Fruit fly (Drosophila melanogaster): ENCODE results near the gene Dop1R2.

Gene Dop1R2

dm6 chr3R:29696359-29696758 lies 36.6 kb upstream of the Dop1R2 start:
- TF ChIP-seq Hr38 (GFP tag; optimal IDR thresholded peaks at IDR 0.05) (no peak), Hr39 (GFP tag; optimal IDR thresholded peaks at IDR 0.05) (peak; percentile 8)

dm6 chr3R:29695744-29696143 lies 36.0 kb upstream of the Dop1R2 start:
- TF ChIP-seq fd85E (GFP tag; optimal IDR thresholded peaks at IDR 0.05) (no peak), CG10669 (GFP tag; optimal IDR thresholded peaks at IDR 0.05) (no peak), net (GFP tag; optimal IDR thresholded peaks at IDR 0.05) (no peak), achi (GFP tag; optimal IDR thresholded peaks at IDR 0.05) (no peak), Ets21C (GFP tag; optimal IDR thresholded peaks at IDR 0.05) (no peak), Met (GFP tag; optimal IDR thresholded peaks at IDR 0.05) (no peak), Smox (GFP tag; optimal IDR thresholded peaks at IDR 0.05) (no peak), spab (GFP tag; optimal IDR thresholded peaks at IDR 0.05) (no peak), OdsH (GFP tag; optimal IDR thresholded peaks at IDR 0.05) (no peak), fkh (GFP tag; optimal IDR thresholded peaks at IDR 0.05) (no peak), CG8319 (GFP tag; optimal IDR thresholded peaks at IDR 0.05) (no peak), Eip75B (GFP tag; optimal IDR thresholded peaks at IDR 0.05) (no peak), CG6792 (GFP tag; optimal IDR thresholded peaks at IDR 0.05) (no peak), Hr39 (GFP tag; optimal IDR thresholded peaks at IDR 0.05) (no peak), topi (GFP tag; optimal IDR thresholded peaks at IDR 0.05) (no peak), CG7368 (GFP tag; optimal IDR thresholded peaks at IDR 0.05) (no peak)

dm6 chr3R:29692009-29692641 lies 32.3 kb upstream of the Dop1R2 start, which contains the start of gene dmrt99B:
dmrt99B (plus strand) TSS chr3R:29692591.
- TF ChIP-seq Sox14 (GFP tag; optimal IDR thresholded peaks at IDR 0.05): peak; percentile 29
- TF ChIP-seq salr (GFP tag; optimal IDR thresholded peaks at IDR 0.05): no peak
- TF ChIP-seq dsx (GFP tag; optimal IDR thresholded peaks at IDR 0.05; ENCODE audit: poor library complexity, severe bottlenecking): peak; percentile 43
- TF ChIP-seq eg (GFP tag; IDR thresholded peaks at IDR 0.05): 0 out of 3 replicates have a peak, but pooled peaks have one; percentile 20
- TF ChIP-seq achi (GFP tag; optimal IDR thresholded peaks at IDR 0.05): no peak

dm6 chr3R:29690960-29691527 lies 31.3 kb upstream of the Dop1R2 start:
- 0 out of 3 replicates have a peak, but pooled peaks have one; percentile 5 for TF ChIP-seq CG6163 (GFP tag; IDR thresholded peaks at IDR 0.05)
- peak; percentile 100 for TF ChIP-seq dsx (GFP tag; optimal IDR thresholded peaks at IDR 0.05; ENCODE audit: poor library complexity, severe bottlenecking)
- 0 out of 3 replicates have a peak, but pooled peaks have one; percentile 19 for TF ChIP-seq eg (GFP tag; IDR thresholded peaks at IDR 0.05)
- TF ChIP-seq achi (GFP tag; optimal IDR thresholded peaks at IDR 0.05): no peak

dm6 chr3R:29690539-29690852 lies 30.7 kb upstream of the Dop1R2 start:
- TF ChIP-seq CG8319 (GFP tag; optimal IDR thresholded peaks at IDR 0.05) (no peak), Blimp-1 (GFP tag; optimal IDR thresholded peaks at IDR 0.05) (no peak), fkh (GFP tag; optimal IDR thresholded peaks at IDR 0.05) (no peak), Smox (GFP tag; optimal IDR thresholded peaks at IDR 0.05) (peak; percentile 15), CG6163 (GFP tag; IDR thresholded peaks at IDR 0.05) (peak; percentile 63; the same call in 2 of the 3 replicates), salr (GFP tag; optimal IDR thresholded peaks at IDR 0.05) (peak in 1 of 2 experiments; percentile 37), OdsH (GFP tag; optimal IDR thresholded peaks at IDR 0.05) (peak; percentile 41), net (GFP tag; optimal IDR thresholded peaks at IDR 0.05) (peak; percentile 42), esn (GFP tag; optimal IDR thresholded peaks at IDR 0.05) (peak; percentile 48), pdm3 (GFP tag; optimal IDR thresholded peaks at IDR 0.05) (peak; percentile 61), ss (GFP tag; optimal IDR thresholded peaks at IDR 0.05) (no peak), Lpt (GFP tag; optimal IDR thresholded peaks at IDR 0.05) (no peak), Eip75B (GFP tag; optimal IDR thresholded peaks at IDR 0.05) (peak; percentile 45), CG1621 (tag; optimal IDR thresholded peaks at IDR 0.05) (peak; percentile 52), CG31627 (GFP tag; optimal IDR thresholded peaks at IDR 0.05) (peak; percentile 36), fd85E (GFP tag; optimal IDR thresholded peaks at IDR 0.05) (no peak), CG32006 (GFP tag; optimal IDR thresholded peaks at IDR 0.05) (peak; percentile 63), CG8119 (GFP tag; IDR thresholded peaks at IDR 0.05) (peak; percentile 49; the same call in 2 of the 3 replicates), Hr39 (GFP tag; optimal IDR thresholded peaks at IDR 0.05) (peak; percentile 31), CG10631 (GFP tag; optimal IDR thresholded peaks at IDR 0.05) (peak; percentile 35), Ets21C (GFP tag; optimal IDR thresholded peaks at IDR 0.05) (no peak), Ets96B (tag; optimal IDR thresholded peaks at IDR 0.05) (peak; percentile 71), CG15336 (GFP tag; IDR thresholded peaks at IDR 0.05) (peak; percentile 46), Gug (GFP tag; IDR thresholded peaks at IDR 0.05) (no peak), CG8632 (GFP tag; optimal IDR thresholded peaks at IDR 0.05) (peak; percentile 31), CG6854 (GFP tag; optimal IDR thresholded peaks at IDR 0.05) (no peak), CG6792 (GFP tag; optimal IDR thresholded peaks at IDR 0.05) (no peak), dac (GFP tag; optimal IDR thresholded peaks at IDR 0.05) (no peak), CG6276 (GFP tag; optimal IDR thresholded peaks at IDR 0.05) (peak; percentile 36), fd59A (GFP tag; optimal IDR thresholded peaks at IDR 0.05) (peak; percentile 55)
